Worm (Caenorhabditis elegans) whole organism, L2 larva: ENCODE data around the gene hsp-60.

Experiments used
- C34F6.9 ChIP-seq: fragments of 150-350 bp; optimal IDR thresholded peaks from 2 replicates; lab custom pipeline; 2014; ENCODE audit warnings: missing biosample characterization, missing genetic modification characterization
- F13H6.1 ChIP-seq: sonication (generic microtip); optimal IDR thresholded peaks from 2 replicates; lab custom pipeline; 2016; ENCODE audit warnings: missing genetic modification characterization, missing compliant biosample characterization
- R02D3.7 ChIP-seq: fragments of 150-350 bp; optimal IDR thresholded peaks from 2 replicates; lab custom pipeline; 2014; ENCODE audit warnings: missing biosample characterization, missing genetic modification characterization
- ZK546.5 ChIP-seq: sonication (generic microtip); optimal IDR thresholded peaks from 2 replicates; lab custom pipeline; 2017; ENCODE audit warnings: missing biosample characterization, missing genetic modification characterization
- alr-1 ChIP-seq: fragments of 150-350 bp; optimal IDR thresholded peaks from 2 replicates; lab custom pipeline; 2014; ENCODE audit warnings: missing biosample characterization, missing genetic modification characterization
- ama-1 ChIP-seq: fragments of 150-350 bp; optimal IDR thresholded peaks from 2 replicates; lab custom pipeline; 2018; ENCODE audit warnings: inconsistent platforms
- blmp-1 ChIP-seq: sonication (generic microtip); optimal IDR thresholded peaks from 2 replicates; lab custom pipeline; 2017; ENCODE audit warnings: missing genetic modification characterization, mild to moderate bottlenecking, missing compliant biosample characterization, antibody characterized with exemption, moderate library complexity; ENCODE audit not compliant: insufficient read depth
- ceh-16 ChIP-seq: fragments of 150-350 bp; optimal IDR thresholded peaks from 2 replicates; lab custom pipeline; 2014; ENCODE audit warnings: missing biosample characterization, missing genetic modification characterization
- ceh-82 ChIP-seq: fragments of 150-350 bp; optimal IDR thresholded peaks from 2 replicates; lab custom pipeline; 2014; ENCODE audit warnings: missing biosample characterization, missing genetic modification characterization
- crh-2 ChIP-seq: sonication (generic microtip); optimal IDR thresholded peaks from 2 replicates; lab custom pipeline; 2017; ENCODE audit warnings: missing biosample characterization, missing genetic modification characterization
- egl-27 ChIP-seq: sonication (generic microtip); optimal IDR thresholded peaks from 3 replicates; lab custom pipeline; 2017; ENCODE audit warnings: missing biosample characterization, missing genetic modification reagents, missing genetic modification characterization
- elt-1 ChIP-seq: fragments of 150-350 bp; optimal IDR thresholded peaks from 2 replicates; lab custom pipeline; 2014; ENCODE audit warnings: missing biosample characterization, missing genetic modification characterization
- elt-3 ChIP-seq: sonication (generic microtip); optimal IDR thresholded peaks from 2 replicates; lab custom pipeline; 2017; ENCODE audit warnings: missing biosample characterization, missing genetic modification characterization
- lin-39 ChIP-seq: fragments of 150-350 bp; optimal IDR thresholded peaks from 2 replicates; lab custom pipeline; 2014; ENCODE audit warnings: missing biosample characterization, missing genetic modification reagents, missing genetic modification characterization
- lsy-2 ChIP-seq, 2 experiments: fragments of 150-350 bp in 1 of 2; sonication (generic microtip) in 1 of 2; optimal IDR thresholded peaks; 2 replicates each; lab custom pipeline; 2014 to 2017; ENCODE audit warnings: missing biosample characterization in 2 of 2, missing genetic modification characterization in 2 of 2
- mab-5 ChIP-seq: fragments of 150-350 bp; optimal IDR thresholded peaks from 2 replicates; lab custom pipeline; 2014; ENCODE audit warnings: missing biosample characterization, missing genetic modification characterization
- mbf-1 ChIP-seq: sonication (generic microtip); optimal IDR thresholded peaks from 2 replicates; lab custom pipeline; 2017; ENCODE audit warnings: missing biosample characterization, missing genetic modification characterization
- mdl-1 ChIP-seq, 2 experiments: fragments of 150-350 bp in 1 of 2; sonication (generic microtip) in 1 of 2; optimal IDR thresholded peaks; 2 replicates each; lab custom pipeline; 2017; ENCODE audit warnings: missing biosample characterization in 2 of 2, missing genetic modification characterization in 2 of 2
- nhr-10 ChIP-seq: sonication (generic microtip); optimal IDR thresholded peaks from 2 replicates; lab custom pipeline; 2017; ENCODE audit warnings: missing biosample characterization, missing genetic modification characterization
- nhr-11 ChIP-seq: fragments of 150-350 bp; optimal IDR thresholded peaks from 2 replicates; lab custom pipeline; 2014; ENCODE audit warnings: missing biosample characterization, missing genetic modification characterization
- nhr-12 ChIP-seq: fragments of 150-350 bp; optimal IDR thresholded peaks from 2 replicates; lab custom pipeline; 2014; ENCODE audit warnings: missing biosample characterization, missing genetic modification characterization
- nhr-129 ChIP-seq: fragments of 150-350 bp; optimal IDR thresholded peaks from 2 replicates; lab custom pipeline; 2014; ENCODE audit warnings: missing biosample characterization, missing genetic modification characterization
- nhr-21 ChIP-seq: fragments of 150-350 bp; optimal IDR thresholded peaks from 2 replicates; lab custom pipeline; 2014; ENCODE audit warnings: missing biosample characterization, missing genetic modification characterization
- nhr-77 ChIP-seq: fragments of 150-350 bp; optimal IDR thresholded peaks from 2 replicates; lab custom pipeline; 2014; ENCODE audit warnings: missing biosample characterization, missing genetic modification characterization
- peb-1 ChIP-seq: fragments of 150-350 bp; optimal IDR thresholded peaks from 2 replicates; lab custom pipeline; 2014; ENCODE audit warnings: missing biosample characterization, missing genetic modification characterization
- sem-4 ChIP-seq: fragments of 150-350 bp; optimal IDR thresholded peaks from 2 replicates; lab custom pipeline; 2014; ENCODE audit warnings: missing biosample characterization, missing genetic modification reagents, missing genetic modification characterization
- skn-1 ChIP-seq: sonication (generic microtip); optimal IDR thresholded peaks from 2 replicates; lab custom pipeline; 2017; ENCODE audit warnings: missing biosample characterization, missing genetic modification characterization
- sma-9 ChIP-seq, 2 experiments: fragments of 150-350 bp in 1 of 2; sonication (generic microtip) in 1 of 2; optimal IDR thresholded peaks; 2 replicates each; lab custom pipeline; 2014 to 2016; ENCODE audit warnings: missing genetic modification characterization in 2 of 2, mild to moderate bottlenecking in 1 of 2, missing biosample characterization in 1 of 2, missing compliant biosample characterization in 1 of 2, missing genetic modification reagents in 1 of 2, moderate library complexity in 1 of 2
- unc-55 ChIP-seq: fragments of 150-350 bp; sonication (generic microtip); optimal IDR thresholded peaks from 3 replicates; lab custom pipeline; 2014; ENCODE audit warnings: missing biosample characterization, missing genetic modification reagents, missing genetic modification characterization
- unc-62 ChIP-seq: fragments of 150-350 bp; optimal IDR thresholded peaks from 2 replicates; lab custom pipeline; 2014; ENCODE audit warnings: missing biosample characterization, missing genetic modification reagents, missing genetic modification characterization
- zag-1 ChIP-seq: fragments of 150-350 bp; optimal IDR thresholded peaks from 2 replicates; lab custom pipeline; 2014; ENCODE audit warnings: missing biosample characterization, missing genetic modification characterization
- ztf-1 ChIP-seq: fragments of 200-800 bp; sonication (Bioruptor generic); conservative IDR thresholded peaks from 2 replicates; pipeline ENCODE4 v1.3.6; 2022; ENCODE audit warnings: missing genetic modification characterization, missing compliant biosample characterization
- ztf-4 ChIP-seq: fragments of 150-350 bp; optimal IDR thresholded peaks from 2 replicates; lab custom pipeline; 2014; ENCODE audit warnings: missing biosample characterization, missing genetic modification characterization

The hsp-60 gene

DNA sequence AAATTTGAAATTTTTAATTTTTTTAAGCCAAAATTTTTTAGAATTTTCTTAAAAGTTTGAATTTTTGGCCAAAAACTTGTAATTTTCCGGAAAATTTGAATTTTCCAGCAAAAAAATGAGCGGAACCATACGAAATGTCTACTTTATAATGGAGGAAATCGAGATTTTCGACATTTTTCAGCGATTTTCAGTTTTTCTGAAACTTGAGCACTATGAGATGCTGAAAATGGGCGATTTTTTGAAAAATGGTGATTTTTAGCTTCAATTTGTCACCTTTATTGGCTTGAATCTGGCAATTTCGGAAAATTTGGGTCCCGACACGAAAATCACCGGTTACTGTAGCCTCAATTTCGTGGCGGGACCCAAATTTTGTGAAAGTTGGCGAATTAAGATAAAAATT is 7.0 kb downstream of the hsp-60 start, which contains the start of gene Y22D7AL.4:
Gene Y22D7AL.4, plus strand, starts transcription at position 109 of the 400 bp plus-strand sequence.
- TF ChIP-seq mdl-1 (tag; optimal IDR thresholded peaks at IDR 0.05; lab: Kevin White, UChicago) (no peak), ZK546.5 (tag; lab: Kevin White, UChicago) (no peak), elt-3 (tag; lab: Kevin White, UChicago) (no peak), peb-1 (tag; lab: Kevin White, UChicago) (no peak), crh-2 (tag; lab: Kevin White, UChicago) (no peak), sem-4 (no peak), zag-1 (tag; lab: Kevin White, UChicago) (no peak), F13H6.1 (no peak), C34F6.9 (tag; lab: Kevin White, UChicago) (no peak), lsy-2 (tag; optimal IDR thresholded peaks at IDR 0.05; lab: Kevin White, UChicago) (no peak), R02D3.7 (no peak), ztf-4 (tag; lab: Kevin White, UChicago) (no peak), unc-62 (no peak), ama-1 (lab: Kevin White, UChicago) (no peak), nhr-10 (no peak), mab-5 (no peak), unc-55 (GFP tag; lab: Kevin White, UChicago) (no peak)

ce11 chrIII:1634270-1634669 is 14.7 kb downstream of the hsp-60 start, which contains the start of gene Y22D7AL.11:
Gene Y22D7AL.11, minus strand, starts transcription at chrIII:1634370.
- TF ChIP-seq unc-62 = no peak

ce11 chrIII:1638345-1638744 is 18.8 kb downstream of the hsp-60 start:
- TF ChIP-seq ztf-4 (tag; lab: Kevin White, UChicago) = no peak
- TF ChIP-seq nhr-10 = no peak
- TF ChIP-seq ztf-1 = no peak
- no peak for TF ChIP-seq nhr-12 (tag; lab: Kevin White, UChicago)
- TF ChIP-seq unc-55 (GFP tag; lab: Kevin White, UChicago) = no peak

DNA sequence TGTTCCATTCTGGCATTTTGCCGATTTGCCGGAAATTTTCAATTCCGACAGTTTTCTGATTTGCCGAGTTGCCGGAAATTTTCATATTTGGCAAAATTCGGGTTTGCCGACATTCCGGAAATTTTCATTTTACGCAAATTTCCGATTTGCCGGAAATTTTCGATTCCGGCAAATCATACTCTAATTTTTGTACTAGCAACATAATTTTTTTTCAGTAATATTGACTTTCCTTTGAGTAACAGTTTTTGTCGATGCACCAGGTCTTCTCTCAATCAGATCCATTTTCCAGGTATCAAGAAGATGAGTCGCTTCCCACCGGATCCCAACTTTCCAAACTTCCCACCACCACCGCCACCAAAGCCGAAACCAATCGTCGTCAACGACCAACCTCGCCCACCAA is 21.6 kb downstream of the hsp-60 start, which contains the start of gene Y22D7AL.3:
Gene Y22D7AL.3, plus strand, starts transcription at position 301 of the 400 bp plus-strand sequence.
- TF ChIP-seq unc-55 (GFP tag; lab: Kevin White, UChicago) = no peak
- TF ChIP-seq, all 48 proteins: peak for 0

ce11 chrIII:1652181-1652580 is 32.6 kb downstream of the hsp-60 start, which contains the start of gene Y22D7AL.1:
Gene Y22D7AL.1, plus strand, starts transcription at chrIII:1652481.
- TF ChIP-seq nhr-21 (tag; lab: Kevin White, UChicago) (no peak), unc-62 (no peak), ZK546.5 (tag; lab: Kevin White, UChicago) (no peak), lsy-2 (tag; optimal IDR thresholded peaks at IDR 0.05; lab: Kevin White, UChicago) (no peak), peb-1 (tag; lab: Kevin White, UChicago) (no peak), lin-39 (tag; lab: Kevin White, UChicago) (no peak), nhr-129 (tag; lab: Kevin White, UChicago) (no peak), elt-3 (tag; lab: Kevin White, UChicago) (no peak), nhr-10 (no peak), ceh-82 (no peak), R02D3.7 (no peak), nhr-11 (tag; lab: Kevin White, UChicago) (no peak), blmp-1 (no peak), unc-55 (GFP tag; lab: Kevin White, UChicago) (no peak)

DNA sequence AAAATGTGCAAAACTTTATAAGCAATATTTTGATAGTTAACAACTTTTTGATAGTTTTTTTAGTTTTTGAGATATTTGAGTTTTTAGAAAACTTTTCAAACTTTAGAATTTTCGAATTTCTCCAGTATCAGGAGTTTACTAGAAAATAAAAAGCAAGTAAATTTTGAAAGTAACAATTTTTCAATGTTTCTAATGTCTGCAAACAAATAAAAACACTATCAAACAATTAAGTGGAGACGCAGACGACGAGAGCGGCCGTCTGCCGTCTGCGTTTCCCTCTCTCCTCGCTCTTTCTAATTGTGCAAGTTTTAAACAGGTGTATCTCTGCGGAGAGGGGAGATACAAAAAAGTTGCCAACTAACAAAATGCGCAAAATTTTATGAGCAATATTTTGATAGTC is 33.4 kb downstream of the hsp-60 start:
- TF ChIP-seq C34F6.9 (tag; lab: Kevin White, UChicago) (no peak), unc-62 (no peak), nhr-21 (tag; lab: Kevin White, UChicago) (no peak), egl-27 (tag; lab: Kevin White, UChicago) (no peak), elt-1 (no peak), ceh-16 (tag; lab: Kevin White, UChicago) (no peak), ceh-82 (no peak), unc-55 (GFP tag; lab: Kevin White, UChicago) (no peak), skn-1 (tag; lab: Kevin White, UChicago) (no peak), alr-1 (no peak), nhr-10 (no peak)

DNA sequence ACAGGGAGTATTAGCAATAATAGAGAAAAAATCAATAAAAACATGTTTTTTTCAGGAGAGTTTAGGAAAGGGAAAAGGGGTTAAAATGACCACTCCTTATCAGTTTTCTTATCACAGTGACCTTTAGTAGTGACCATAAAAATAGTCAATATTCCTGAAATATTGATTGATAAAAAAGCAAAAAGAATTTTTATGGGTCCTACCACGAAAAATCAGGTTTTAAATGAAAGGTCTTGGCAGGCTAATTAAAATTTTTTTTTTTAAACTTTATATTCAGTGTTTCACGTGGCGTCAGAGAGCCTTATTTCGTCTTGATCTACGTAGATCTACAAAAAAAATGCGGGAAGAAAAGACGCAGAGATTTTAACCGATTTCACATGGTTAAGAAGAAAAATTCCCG is 37.8 kb downstream of the hsp-60 start, which contains the start of gene cht-4:
Gene cht-4, minus strand, starts transcription at position 101 of the 400 bp plus-strand sequence.
- TF ChIP-seq nhr-129 (tag; lab: Kevin White, UChicago) = no peak
- no peak for TF ChIP-seq C34F6.9 (tag; lab: Kevin White, UChicago)
- TF ChIP-seq sma-9 (GFP tag; optimal IDR thresholded peaks at IDR 0.05; lab: Kevin White, UChicago) = no peak
- no peak for TF ChIP-seq sma-9 (tag; optimal IDR thresholded peaks at IDR 0.05; lab: Kevin White, UChicago)
- no peak for TF ChIP-seq mbf-1 (tag; lab: Kevin White, UChicago)
- no peak for TF ChIP-seq elt-1
- TF ChIP-seq nhr-11 (tag; lab: Kevin White, UChicago) = no peak
- no peak for TF ChIP-seq nhr-77
